Worm (Caenorhabditis elegans) whole organism, L1 larva: Measurements from ENCODE around the gene T26G10.5.

Experiments used
- ceh-82 ChIP-seq, 3 experiments: fragments of 150-350 bp in 1 of 3; sonication (generic microtip) in 2 of 3; optimal IDR thresholded peaks; 2 replicates each; lab custom pipeline; 2014 to 2017; ENCODE audit warnings: missing biosample characterization in 3 of 3, missing genetic modification characterization in 3 of 3
- fos-1 ChIP-seq: fragments of 150-350 bp; optimal IDR thresholded peaks from 2 replicates; lab custom pipeline; 2014; ENCODE audit warnings: missing biosample characterization, missing genetic modification characterization
- pqm-1 ChIP-seq: sonication (generic microtip); optimal IDR thresholded peaks from 3 replicates; lab custom pipeline; 2017; ENCODE audit warnings: missing biosample characterization, missing genetic modification characterization

DNA sequence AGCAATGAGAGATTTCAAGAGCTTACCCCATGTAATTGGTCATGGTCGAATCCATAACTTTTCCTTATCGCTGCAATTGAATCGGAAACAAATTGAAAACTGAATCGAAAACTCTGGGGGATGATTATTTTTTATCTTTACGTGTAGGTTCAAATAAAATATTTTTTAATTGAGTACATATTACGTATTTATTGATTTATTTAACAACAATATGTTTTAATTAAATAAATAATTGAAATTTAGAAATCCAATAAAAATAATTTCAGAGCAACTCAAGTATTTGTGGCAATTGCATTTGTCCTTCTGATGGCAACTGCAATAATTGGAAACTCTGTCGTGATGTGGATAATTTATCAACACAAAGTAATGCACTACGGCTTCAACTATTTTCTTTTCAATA lies 40.7 kb downstream of the T26G10.5 start, which contains the start of gene C38C10.3:
- TF ChIP-seq fos-1 (tag; lab: Kevin White, UChicago) (no peak), ceh-82 (tag; optimal IDR thresholded peaks at IDR 0.05; lab: Kevin White, UChicago) (no peak), pqm-1 (tag; lab: Kevin White, UChicago) (no peak)
